Worm (Caenorhabditis elegans) whole organism, midembryonic: ENCODE results near the gene eif-3.B.

ENCODE experiments used
- cog-1 ChIP-seq: sonication (generic microtip); optimal IDR thresholded peaks from 2 replicates; lab custom pipeline; 2016; ENCODE audit warnings: missing genetic modification characterization, missing compliant biosample characterization
- flt-1 ChIP-seq: fragments of 200-800 bp; sonication (Bioruptor generic); IDR thresholded peaks from 2 replicates; pipeline ENCODE4 v1.3.6; 2022; ENCODE audit warnings: missing genetic modification characterization, missing compliant biosample characterization
- ztf-23 ChIP-seq: fragments of 200-800 bp; sonication (Bioruptor generic); IDR thresholded peaks from 2 replicates; pipeline ENCODE4 v1.3.6; 2022; ENCODE audit warnings: missing genetic modification reagents, missing genetic modification characterization, missing compliant biosample characterization

DNA sequence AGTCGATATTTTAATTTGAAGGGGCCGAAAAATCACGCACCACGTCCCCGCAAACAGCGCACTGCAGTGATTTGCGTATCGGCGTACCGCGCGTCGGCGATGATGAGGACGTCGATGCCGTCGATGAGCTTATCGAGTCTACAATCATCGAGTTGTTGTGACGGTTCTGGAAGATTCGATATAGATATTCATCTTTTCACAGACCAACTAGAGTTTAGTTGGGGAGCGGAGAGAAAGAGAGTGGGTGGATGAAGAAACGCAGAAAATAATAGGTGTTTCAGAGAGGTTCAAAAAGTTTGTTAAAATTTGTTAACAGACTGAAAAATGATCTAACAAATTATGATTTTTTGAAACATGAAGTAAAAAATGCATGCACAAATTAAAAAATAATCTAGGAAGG lies 23.2 kb downstream of the eif-3.B start, which contains the start of gene nhr-61:
- TF ChIP-seq ztf-23 (GFP tag; lab: Robert Waterston, UW): no peak
- no peak for TF ChIP-seq cog-1
- TF ChIP-seq flt-1 (GFP tag; lab: Robert Waterston, UW): no peak
